Worm (Caenorhabditis elegans) whole organism, L1 larva: ENCODE measurements around the gene rec-8.
A peak's percentile ranks its signal among the peaks of the same experiment; 100 is the strongest.

ENCODE experiments used
- C34B4.2 ChIP-seq: sonication (generic microtip); optimal IDR thresholded peaks from 2 replicates; lab custom pipeline; 2017; ENCODE audit warnings: mild to moderate bottlenecking, missing genetic modification characterization, missing compliant biosample characterization
- F16B12.6 ChIP-seq: fragments of 150-350 bp; optimal IDR thresholded peaks from 2 replicates; lab custom pipeline; 2014; ENCODE audit warnings: missing biosample characterization, missing genetic modification characterization
- aha-1 ChIP-seq: fragments of 150-350 bp; optimal IDR thresholded peaks from 2 replicates; lab custom pipeline; 2014; ENCODE audit warnings: missing biosample characterization, missing genetic modification characterization
- alr-1 ChIP-seq: fragments of 200-800 bp; sonication (Bioruptor generic); optimal IDR thresholded peaks from 2 replicates; lab custom pipeline; 2018; ENCODE audit warnings: borderline replicate concordance, mild to moderate bottlenecking, missing genetic modification characterization, missing compliant biosample characterization
- aly-2 ChIP-seq: fragments of 150-350 bp; optimal IDR thresholded peaks from 2 replicates; lab custom pipeline; 2014; ENCODE audit warnings: missing biosample characterization, missing genetic modification characterization
- ama-1 ChIP-seq: fragments of 150-350 bp; optimal IDR thresholded peaks from 2 replicates; lab custom pipeline; 2014
- blmp-1 ChIP-seq: fragments of 150-350 bp; optimal IDR thresholded peaks from 2 replicates; lab custom pipeline; 2014; ENCODE audit warnings: missing biosample characterization, missing genetic modification characterization
- ceh-63 ChIP-seq: fragments of 200-800 bp; sonication (Bioruptor generic); optimal IDR thresholded peaks from 2 replicates; lab custom pipeline; 2018; ENCODE audit warnings: mild to moderate bottlenecking, missing genetic modification characterization, missing compliant biosample characterization
- ceh-8 ChIP-seq: fragments of 200-800 bp; sonication (Bioruptor generic); optimal IDR thresholded peaks from 2 replicates; lab custom pipeline; 2018; ENCODE audit warnings: mild to moderate bottlenecking, missing genetic modification characterization, moderate library complexity, missing compliant biosample characterization
- ceh-88 ChIP-seq: fragments of 200-800 bp; sonication (Bioruptor generic); IDR thresholded peaks from 2 replicates; pipeline ENCODE4 v1.3.6; 2022; ENCODE audit warnings: missing genetic modification characterization, missing compliant biosample characterization
- ceh-90 ChIP-seq: sonication (generic microtip); optimal IDR thresholded peaks from 2 replicates; lab custom pipeline; 2016; ENCODE audit warnings: missing genetic modification characterization, missing compliant biosample characterization
- ces-1 ChIP-seq: fragments of 150-350 bp; optimal IDR thresholded peaks from 2 replicates; lab custom pipeline; 2014; ENCODE audit warnings: missing biosample characterization, missing genetic modification reagents, missing genetic modification characterization
- dpl-1 ChIP-seq, 3 experiments: fragments of 150-350 bp in 2 of 3; sonication (generic microtip) in 1 of 3; optimal IDR thresholded peaks; 2 replicates each; lab custom pipeline; 2014 to 2017; ENCODE audit warnings: missing biosample characterization in 3 of 3, missing genetic modification characterization in 3 of 3, missing genetic modification reagents in 3 of 3
- efl-1 ChIP-seq, 4 experiments: fragments of 150-350 bp; optimal IDR thresholded peaks in 3 of 4; peaks in 1 of 4; 1 replicate in 1 of 4; 2 replicates in 3 of 4; lab custom pipeline; 2014; ENCODE audit warnings: missing biosample characterization in 2 of 4, missing genetic modification characterization in 2 of 4, missing genetic modification reagents in 2 of 4
- egl-27 ChIP-seq, 2 experiments: fragments of 150-350 bp in 1 of 2; sonication (generic microtip); optimal IDR thresholded peaks; 3 replicates each; lab custom pipeline; 2017 to 2018; ENCODE audit warnings: missing biosample characterization in 2 of 2, missing genetic modification characterization in 2 of 2, missing genetic modification reagents in 2 of 2
- ets-5 ChIP-seq: fragments of 200-800 bp; sonication (Bioruptor generic); IDR thresholded peaks from 2 replicates; pipeline ENCODE4 v1.3.6; 2022; ENCODE audit warnings: missing genetic modification characterization, missing compliant biosample characterization
- fkh-10 ChIP-seq: sonication (generic microtip); optimal IDR thresholded peaks from 2 replicates; lab custom pipeline; 2017; ENCODE audit warnings: missing biosample characterization, missing genetic modification reagents, missing genetic modification characterization
- fkh-8 ChIP-seq: sonication (generic microtip); optimal IDR thresholded peaks from 2 replicates; lab custom pipeline; 2016; ENCODE audit warnings: mild to moderate bottlenecking, missing genetic modification characterization, missing compliant biosample characterization
- fos-1 ChIP-seq: fragments of 150-350 bp; optimal IDR thresholded peaks from 2 replicates; lab custom pipeline; 2014; ENCODE audit warnings: missing biosample characterization, missing genetic modification characterization
- grh-1 ChIP-seq: fragments of 200-800 bp; sonication (Bioruptor generic); IDR thresholded peaks from 2 replicates; pipeline ENCODE4 v1.3.6; 2022; ENCODE audit warnings: missing genetic modification reagents, missing genetic modification characterization, missing compliant biosample characterization
- hlh-4 ChIP-seq: sonication (generic microtip); optimal IDR thresholded peaks from 2 replicates; lab custom pipeline; 2016; ENCODE audit warnings: mild to moderate bottlenecking, missing genetic modification characterization, missing compliant biosample characterization
- hpl-2 ChIP-seq: fragments of 150-350 bp; optimal IDR thresholded peaks from 2 replicates; lab custom pipeline; 2014; ENCODE audit warnings: missing biosample characterization, missing genetic modification reagents, missing genetic modification characterization
- isw-1 ChIP-seq: fragments of 200-800 bp; sonication (Bioruptor generic); IDR thresholded peaks from 2 replicates; pipeline ENCODE4 v1.3.6; 2022; ENCODE audit warnings: missing genetic modification characterization, missing compliant biosample characterization
- lin-13 ChIP-seq: fragments of 150-350 bp; optimal IDR thresholded peaks from 2 replicates; lab custom pipeline; 2014; ENCODE audit warnings: missing biosample characterization, missing genetic modification reagents, missing genetic modification characterization
- lin-15B ChIP-seq: fragments of 150-350 bp; sonication (generic microtip); optimal IDR thresholded peaks from 3 replicates; lab custom pipeline; 2014; ENCODE audit warnings: missing biosample characterization, missing genetic modification characterization
- lin-35 ChIP-seq, 2 experiments: fragments of 150-350 bp; optimal IDR thresholded peaks; 2 replicates each; lab custom pipeline; 2014; ENCODE audit warnings: missing biosample characterization in 2 of 2, missing genetic modification characterization in 2 of 2, missing genetic modification reagents in 2 of 2
- lir-3 ChIP-seq: sonication (generic microtip); optimal IDR thresholded peaks from 2 replicates; lab custom pipeline; 2016; ENCODE audit warnings: mild to moderate bottlenecking, missing genetic modification characterization, moderate library complexity, missing compliant biosample characterization; ENCODE audit not compliant: poor library complexity
- mab-9 ChIP-seq: fragments of 200-800 bp; sonication (Bioruptor generic); IDR thresholded peaks from 2 replicates; pipeline ENCODE4 v1.3.6; 2022; ENCODE audit warnings: missing genetic modification reagents, missing genetic modification characterization, missing compliant biosample characterization
- mef-2 ChIP-seq: fragments of 150-350 bp; optimal IDR thresholded peaks from 2 replicates; lab custom pipeline; 2014; ENCODE audit warnings: missing biosample characterization, missing genetic modification characterization
- nhr-11 ChIP-seq: fragments of 150-350 bp; optimal IDR thresholded peaks from 2 replicates; lab custom pipeline; 2014; ENCODE audit warnings: missing biosample characterization, missing genetic modification characterization
- nhr-237 ChIP-seq: fragments of 150-350 bp; optimal IDR thresholded peaks from 2 replicates; lab custom pipeline; 2014; ENCODE audit warnings: missing biosample characterization, missing genetic modification characterization
- nhr-47 ChIP-seq: sonication (generic microtip); optimal IDR thresholded peaks from 2 replicates; lab custom pipeline; 2016; ENCODE audit warnings: mild to moderate bottlenecking, missing genetic modification characterization, moderate library complexity, missing compliant biosample characterization
- nhr-76 ChIP-seq: sonication (generic microtip); optimal IDR thresholded peaks from 2 replicates; lab custom pipeline; 2017; ENCODE audit warnings: missing biosample characterization, missing genetic modification characterization
- nhr-84 ChIP-seq: sonication (generic microtip); optimal IDR thresholded peaks from 2 replicates; lab custom pipeline; 2017; ENCODE audit warnings: missing biosample characterization, missing genetic modification characterization
- nhr-85 ChIP-seq: sonication (generic microtip); peaks from one replicate; lab custom pipeline; 2016; ENCODE audit warnings: missing genetic modification characterization, inconsistent platforms, missing compliant biosample characterization
- pag-3 ChIP-seq: sonication (generic microtip); optimal IDR thresholded peaks from 2 replicates; lab custom pipeline; 2017; ENCODE audit warnings: missing genetic modification characterization, mild to moderate bottlenecking, missing compliant biosample characterization, antibody characterized with exemption, borderline replicate concordance; ENCODE audit not compliant: insufficient read depth
- pqm-1 ChIP-seq: sonication (generic microtip); optimal IDR thresholded peaks from 3 replicates; lab custom pipeline; 2017; ENCODE audit warnings: missing biosample characterization, missing genetic modification characterization
- rnt-1 ChIP-seq: sonication (generic microtip); optimal IDR thresholded peaks from 2 replicates; lab custom pipeline; 2016; ENCODE audit warnings: mild to moderate bottlenecking, missing genetic modification characterization, moderate library complexity, missing compliant biosample characterization
- skn-1 ChIP-seq: fragments of 150-350 bp; optimal IDR thresholded peaks from 2 replicates; lab custom pipeline; 2014; ENCODE audit warnings: missing biosample characterization, missing genetic modification characterization
- snpc-4 ChIP-seq: fragments of 150-350 bp; optimal IDR thresholded peaks from 2 replicates; lab custom pipeline; 2014; ENCODE audit warnings: missing biosample characterization, missing genetic modification characterization
- snu-23 ChIP-seq: sonication (generic microtip); optimal IDR thresholded peaks from 2 replicates; lab custom pipeline; 2016; ENCODE audit warnings: missing genetic modification characterization, missing compliant biosample characterization
- sptf-1 ChIP-seq: fragments of 150-350 bp; optimal IDR thresholded peaks from 2 replicates; lab custom pipeline; 2014; ENCODE audit warnings: missing biosample characterization, missing genetic modification characterization
- sup-37 ChIP-seq: fragments of 200-800 bp; sonication (Bioruptor generic); optimal IDR thresholded peaks from 2 replicates; lab custom pipeline; 2018; ENCODE audit warnings: mild to moderate bottlenecking, missing genetic modification characterization, missing compliant biosample characterization
- swsn-7 ChIP-seq: sonication (generic microtip); optimal IDR thresholded peaks from 2 replicates; lab custom pipeline; 2016; ENCODE audit warnings: missing genetic modification characterization, missing compliant biosample characterization
- tbx-2 ChIP-seq: sonication (generic microtip); optimal IDR thresholded peaks from 2 replicates; lab custom pipeline; 2016; ENCODE audit warnings: missing genetic modification characterization, missing compliant biosample characterization
- tlp-1 ChIP-seq: fragments of 150-350 bp; optimal IDR thresholded peaks from 2 replicates; lab custom pipeline; 2014; ENCODE audit warnings: missing biosample characterization, missing genetic modification characterization
- unc-130 ChIP-seq: fragments of 150-350 bp; optimal IDR thresholded peaks from 2 replicates; lab custom pipeline; 2017; ENCODE audit warnings: missing biosample characterization, missing genetic modification characterization, inconsistent platforms
- unc-30 ChIP-seq: sonication (generic microtip); optimal IDR thresholded peaks from 2 replicates; lab custom pipeline; 2017; ENCODE audit warnings: missing biosample characterization, missing genetic modification characterization
- unc-98 ChIP-seq: fragments of 200-800 bp; sonication (Bioruptor generic); IDR thresholded peaks from 2 replicates; pipeline ENCODE4 v1.3.6; 2022; ENCODE audit warnings: missing genetic modification characterization, missing compliant biosample characterization
- xbp-1 ChIP-seq: sonication (generic microtip); optimal IDR thresholded peaks from 2 replicates; lab custom pipeline; 2016; ENCODE audit warnings: missing genetic modification characterization, missing compliant biosample characterization
- zag-1 ChIP-seq: fragments of 150-350 bp; optimal IDR thresholded peaks from 2 replicates; lab custom pipeline; 2014; ENCODE audit warnings: missing biosample characterization, missing genetic modification characterization
- zip-4 ChIP-seq: fragments of 200-800 bp; sonication (Bioruptor generic); optimal IDR thresholded peaks from 2 replicates; lab custom pipeline; 2018; ENCODE audit warnings: mild to moderate bottlenecking, missing genetic modification characterization, moderate library complexity, missing compliant biosample characterization
- ztf-11 ChIP-seq, 2 experiments: sonication (generic microtip); optimal IDR thresholded peaks; 2 replicates each; lab custom pipeline; 2016 to 2017; ENCODE audit warnings: missing genetic modification characterization in 2 of 2, missing biosample characterization in 1 of 2, missing compliant biosample characterization in 1 of 2

The rec-8 gene

DNA sequence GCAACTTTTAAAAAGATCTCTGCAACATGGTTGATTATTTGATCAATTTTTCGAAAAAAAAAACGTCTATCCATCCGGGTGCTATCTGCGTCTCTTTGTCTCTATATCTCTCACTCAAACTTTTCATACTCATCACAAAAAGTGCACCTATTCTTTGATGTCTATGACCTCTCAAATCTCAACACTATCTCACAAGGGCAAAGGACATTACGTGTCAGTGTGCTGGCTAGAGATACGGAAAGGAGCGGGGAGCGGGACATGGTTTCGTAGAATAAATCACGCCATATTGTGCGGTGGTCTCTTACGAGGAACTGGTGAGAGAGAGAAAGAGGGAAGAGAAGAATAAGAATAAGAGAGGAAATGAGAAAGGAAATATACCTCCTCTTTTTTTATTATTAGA, 30.6 kb downstream of the rec-8 start:
- TF ChIP-seq unc-98 (GFP tag; lab: Robert Waterston, UW) (0 out of 2 replicates have a peak, but pooled peaks have one; percentile 18), nhr-237 (peak; percentile 55), grh-1 (GFP tag; lab: Robert Waterston, UW) (peak; percentile 35; the same call in 1 of the 2 replicates), C34B4.2 (tag; lab: Kevin White, UChicago) (no peak), fkh-8 (tag; lab: Kevin White, UChicago) (peak; percentile 71), dpl-1 (GFP tag; optimal IDR thresholded peaks at IDR 0.05; lab: Kevin White, UChicago) (peak; percentile 35 to 48 (median 37)), sup-37 (GFP tag; lab: Kevin White, UChicago) (no peak), fkh-10 (GFP tag; lab: Kevin White, UChicago) (peak; percentile 18), tbx-2 (tag; lab: Kevin White, UChicago) (peak; percentile 81), ceh-63 (GFP tag; lab: Kevin White, UChicago) (no peak), unc-130 (tag; lab: Kevin White, UChicago) (no peak), skn-1 (tag; lab: Kevin White, UChicago) (no peak), alr-1 (tag; lab: Kevin White, UChicago) (no peak), mab-9 (GFP tag; lab: Robert Waterston, UW) (no peak), ets-5 (GFP tag; lab: Robert Waterston, UW) (no peak), nhr-11 (peak; percentile 55), xbp-1 (peak; percentile 65), F16B12.6 (no peak), nhr-85 (tag; lab: Kevin White, UChicago) (peak; percentile 88), lin-13 (GFP tag; lab: Kevin White, UChicago) (peak; percentile 60), nhr-84 (no peak), ceh-88 (no peak), hlh-4 (tag; lab: Kevin White, UChicago) (no peak), blmp-1 (tag; lab: Kevin White, UChicago) (peak; percentile 33), ceh-90 (no peak), sptf-1 (no peak), rnt-1 (tag; lab: Kevin White, UChicago) (peak; percentile 84), nhr-76 (tag; lab: Kevin White, UChicago) (no peak), mef-2 (tag; lab: Kevin White, UChicago) (no peak), unc-30 (tag; lab: Kevin White, UChicago) (no peak), zip-4 (no peak), swsn-7 (tag; lab: Kevin White, UChicago) (peak; percentile 84), aha-1 (tag; lab: Kevin White, UChicago) (peak; percentile 31), efl-1 (optimal IDR thresholded peaks at IDR 0.05; lab: Kevin White, UChicago) (peak; percentile 58), efl-1 (GFP tag; optimal IDR thresholded peaks at IDR 0.05 in 1 of 2; lab: Kevin White, UChicago) (peak; percentile 19 to 70), lin-15B (tag; lab: Kevin White, UChicago) (peak; percentile 2), fos-1 (tag; lab: Kevin White, UChicago) (peak; percentile 59), pqm-1 (tag; lab: Kevin White, UChicago) (no peak), ztf-11 (tag; optimal IDR thresholded peaks at IDR 0.05; lab: Kevin White, UChicago) (no peak), lir-3 (tag; lab: Kevin White, UChicago) (no peak), egl-27 (tag; optimal IDR thresholded peaks at IDR 0.05; lab: Kevin White, UChicago) (peak; percentile 31 to 50), ceh-8 (no peak), pag-3 (tag; lab: Kevin White, UChicago) (no peak), ces-1 (GFP tag; lab: Kevin White, UChicago) (no peak), nhr-47 (peak; percentile 82), tlp-1 (tag; lab: Kevin White, UChicago) (no peak), isw-1 (GFP tag; lab: Robert Waterston, UW) (no peak), hpl-2 (GFP tag; lab: Kevin White, UChicago) (no peak), lin-35 (GFP tag; optimal IDR thresholded peaks at IDR 0.05; lab: Kevin White, UChicago) (peak; percentile 43 to 58), zag-1 (tag; lab: Kevin White, UChicago) (no peak), ama-1 (no peak), aly-2 (tag; lab: Kevin White, UChicago) (no peak), snpc-4 (tag; lab: Kevin White, UChicago) (peak; percentile 46), snu-23 (peak; percentile 87)
